Fruit fly (Drosophila melanogaster) whole organism, adult: Measurements from ENCODE around the gene Tsf2.

Experiments used
- CG11617 ChIP-seq: fragments of 200-800 bp; sonication (Bioruptor generic); optimal IDR thresholded peaks from 2 replicates; lab custom pipeline; 2017; ENCODE audit warnings: mild to moderate bottlenecking, missing biosample characterization, missing genetic modification reagents, missing genetic modification characterization
- CG14711 ChIP-seq: fragments of 200-800 bp; sonication (Bioruptor generic); optimal IDR thresholded peaks from 2 replicates; lab custom pipeline; 2018; ENCODE audit warnings: missing biosample characterization, mild to moderate bottlenecking, missing genetic modification characterization, moderate library complexity
- CG1620 ChIP-seq: fragments of 200-800 bp; sonication (Bioruptor generic); optimal IDR thresholded peaks from 2 replicates; lab custom pipeline; 2016; ENCODE audit warnings: missing biosample characterization, missing genetic modification characterization
- CG33017 ChIP-seq: fragments of 200-800 bp; sonication (Bioruptor generic); optimal IDR thresholded peaks from 2 replicates; lab custom pipeline; 2018; ENCODE audit warnings: missing biosample characterization, mild to moderate bottlenecking, missing genetic modification characterization, moderate library complexity
- CG7045 ChIP-seq: fragments of 200-800 bp; sonication (Bioruptor generic); optimal IDR thresholded peaks from 2 replicates; lab custom pipeline; 2017; ENCODE audit warnings: missing biosample characterization, mild to moderate bottlenecking, missing genetic modification characterization
- CG7101 ChIP-seq: fragments of 200-800 bp; sonication (Bioruptor generic); optimal IDR thresholded peaks from 2 replicates; lab custom pipeline; 2018; ENCODE audit warnings: missing biosample characterization, mild to moderate bottlenecking, missing genetic modification characterization, moderate library complexity
- Mnt ChIP-seq: fragments of 200-800 bp; sonication (Bioruptor generic); optimal IDR thresholded peaks from 2 replicates; lab custom pipeline; 2016; ENCODE audit warnings: missing biosample characterization, mild to moderate bottlenecking, missing genetic modification characterization
- bab1 ChIP-seq: fragments of 200-800 bp; sonication (Bioruptor generic); optimal IDR thresholded peaks from 3 replicates; lab custom pipeline; 2019; ENCODE audit warnings: missing biosample characterization, mild to moderate bottlenecking, missing genetic modification characterization, moderate library complexity
- cic ChIP-seq: fragments of 200-800 bp; sonication (Bioruptor generic); optimal IDR thresholded peaks from 2 replicates; lab custom pipeline; 2017; ENCODE audit warnings: missing biosample characterization, mild to moderate bottlenecking, missing genetic modification characterization, moderate library complexity
- cnc ChIP-seq, 2 experiments: fragments of >200 bp; optimal IDR thresholded peaks; 2 replicates each; lab custom pipeline; 2017
- kay ChIP-seq: fragments of 200-800 bp; sonication (Bioruptor generic); peaks from one replicate; lab custom pipeline; 2016; ENCODE audit warnings: missing biosample characterization, missing genetic modification characterization, borderline replicate concordance
- pad ChIP-seq: fragments of 200-800 bp; sonication (Bioruptor generic); optimal IDR thresholded peaks from 3 replicates; lab custom pipeline; 2017; ENCODE audit warnings: missing biosample characterization, missing genetic modification characterization, mild to moderate bottlenecking, moderate library complexity, missing genetic modification reagents
- tj ChIP-seq: fragments of 200-800 bp; sonication (Bioruptor generic); optimal IDR thresholded peaks from 3 replicates; lab custom pipeline; 2017; ENCODE audit warnings: missing biosample characterization, mild to moderate bottlenecking, missing genetic modification characterization, moderate library complexity
- toe ChIP-seq: fragments of 200-800 bp; sonication (Bioruptor generic); optimal IDR thresholded peaks from 2 replicates; lab custom pipeline; 2016; ENCODE audit warnings: missing biosample characterization, missing genetic modification characterization

The Tsf2 gene

dm6 chr3L:12482246-12482645 lies 51.3 kb downstream of the Tsf2 start, which contains the start of gene CG33725:
Gene CG33725 (plus strand): TSS chr3L:12482609.
- TF ChIP-seq CG14711 (tag; lab: Kevin White, UChicago): no peak
- no peak for TF ChIP-seq CG1620 (GFP tag; lab: Kevin White, UChicago)
- TF ChIP-seq Mnt (GFP tag; lab: Kevin White, UChicago): no peak
- no peak for TF ChIP-seq CG11617 (GFP tag; lab: Kevin White, UChicago)
- no peak for TF ChIP-seq kay (GFP tag; lab: Kevin White, UChicago)
- no peak for TF ChIP-seq pad (GFP tag; lab: Kevin White, UChicago)
- TF ChIP-seq cic (GFP tag; lab: Kevin White, UChicago): no peak
- no peak for TF ChIP-seq CG7045 (GFP tag; lab: Kevin White, UChicago)
- no peak for TF ChIP-seq CG33017 (tag; lab: Kevin White, UChicago)
- no peak for TF ChIP-seq cnc (optimal IDR thresholded peaks at IDR 0.05; lab: Kevin White, UChicago)
- no peak for TF ChIP-seq toe
- TF ChIP-seq CG7101: no peak
- no peak for TF ChIP-seq bab1
- no peak for TF ChIP-seq tj (GFP tag; lab: Kevin White, UChicago)
